Fruit fly (Drosophila melanogaster) whole organism, embryonic: ENCODE results near the gene Pvf2.

Experiments used
- Adf1 ChIP-seq: fragments of 200-800 bp; sonication (Bioruptor generic); IDR thresholded peaks from 2 replicates; pipeline ENCODE4 v1.3.6; 2022; ENCODE audit warnings: missing biosample characterization, missing genetic modification characterization
- CG10147 ChIP-seq: fragments of 200-800 bp; sonication (Bioruptor generic); optimal IDR thresholded peaks from 2 replicates; lab custom pipeline; 2019; ENCODE audit warnings: missing biosample characterization, mild to moderate bottlenecking, missing genetic modification characterization, moderate library complexity
- CG1024 ChIP-seq: fragments of 200-800 bp; sonication (Bioruptor generic); IDR thresholded peaks from 2 replicates; pipeline ENCODE4 v1.3.6; 2022; ENCODE audit warnings: missing biosample characterization, missing genetic modification characterization
- CG10267 ChIP-seq: fragments of 200-800 bp; sonication (Bioruptor generic); optimal IDR thresholded peaks from 2 replicates; lab custom pipeline; 2018; ENCODE audit warnings: missing biosample characterization, mild to moderate bottlenecking, missing genetic modification characterization, moderate library complexity
- CG11247 ChIP-seq: fragments of 200-800 bp; sonication (Bioruptor generic); IDR thresholded peaks from 2 replicates; pipeline ENCODE4 v1.3.6; 2022; ENCODE audit warnings: missing biosample characterization, missing genetic modification characterization
- CG11560 ChIP-seq: fragments of 200-800 bp; sonication (Bioruptor generic); IDR thresholded peaks from 3 replicates; pipeline ENCODE4 v1.3.6; 2022; ENCODE audit warnings: missing biosample characterization, missing genetic modification characterization
- CG12071 ChIP-seq: fragments of 200-800 bp; sonication (Bioruptor generic); optimal IDR thresholded peaks from 3 replicates; lab custom pipeline; 2018; ENCODE audit warnings: missing biosample characterization, mild to moderate bottlenecking, missing genetic modification characterization
- CG12104 ChIP-seq: fragments of 200-800 bp; sonication (Bioruptor generic); optimal IDR thresholded peaks from 3 replicates; lab custom pipeline; 2016; ENCODE audit warnings: missing biosample characterization, missing genetic modification characterization
- CG12744 ChIP-seq: fragments of 200-800 bp; sonication (Bioruptor generic); optimal IDR thresholded peaks from 2 replicates; lab custom pipeline; 2016; ENCODE audit warnings: missing biosample characterization, missing genetic modification characterization
- CG12942 ChIP-seq: fragments of 200-800 bp; sonication (Bioruptor generic); optimal IDR thresholded peaks from 3 replicates; lab custom pipeline; 2016; ENCODE audit warnings: missing biosample characterization, missing genetic modification characterization
- CG13123 ChIP-seq: fragments of 200-800 bp; sonication (Bioruptor generic); optimal IDR thresholded peaks from 2 replicates; lab custom pipeline; 2016; ENCODE audit warnings: missing biosample characterization, missing genetic modification characterization
- CG13424 ChIP-seq: fragments of 200-800 bp; sonication (Bioruptor generic); optimal IDR thresholded peaks from 2 replicates; lab custom pipeline; 2019; ENCODE audit warnings: missing biosample characterization, mild to moderate bottlenecking, missing genetic modification characterization, moderate library complexity
- CG14014 ChIP-seq: fragments of 200-800 bp; sonication (Bioruptor generic); IDR thresholded peaks from 2 replicates; pipeline ENCODE4 v1.3.6; 2022; ENCODE audit warnings: missing biosample characterization, missing genetic modification characterization
- CG17328 ChIP-seq: fragments of 200-800 bp; sonication (Bioruptor generic); IDR thresholded peaks from 2 replicates; pipeline ENCODE4 v1.3.6; 2022; ENCODE audit warnings: missing biosample characterization, missing genetic modification characterization
- CG17359 ChIP-seq: fragments of 200-800 bp; sonication (Bioruptor generic); optimal IDR thresholded peaks from 3 replicates; lab custom pipeline; 2018; ENCODE audit warnings: missing biosample characterization, mild to moderate bottlenecking, missing genetic modification characterization, moderate library complexity
- CG17912 ChIP-seq: fragments of 200-800 bp; sonication (Bioruptor generic); optimal IDR thresholded peaks from 2 replicates; lab custom pipeline; 2018; ENCODE audit warnings: missing biosample characterization, mild to moderate bottlenecking, missing genetic modification characterization
- CG33213 ChIP-seq: fragments of 200-800 bp; sonication (Bioruptor generic); optimal IDR thresholded peaks from 3 replicates; lab custom pipeline; 2016; ENCODE audit warnings: missing biosample characterization, missing genetic modification characterization
- CG6254 ChIP-seq: fragments of 200-800 bp; sonication (Bioruptor generic); optimal IDR thresholded peaks from 3 replicates; lab custom pipeline; 2017; ENCODE audit warnings: mild to moderate bottlenecking, missing biosample characterization, missing genetic modification reagents, missing genetic modification characterization
- CG7928 ChIP-seq: fragments of 200-800 bp; sonication (Bioruptor generic); optimal IDR thresholded peaks from 2 replicates; lab custom pipeline; 2017; ENCODE audit warnings: missing biosample characterization, mild to moderate bottlenecking, missing genetic modification characterization
- CoRest ChIP-seq: fragments of 200-800 bp; sonication (Bioruptor generic); optimal IDR thresholded peaks from 3 replicates; lab custom pipeline; 2018; ENCODE audit warnings: missing biosample characterization, mild to moderate bottlenecking, missing genetic modification characterization, moderate library complexity
- E2f2 ChIP-seq: fragments of 200-800 bp; sonication (Bioruptor generic); IDR thresholded peaks from 2 replicates; pipeline ENCODE4 v1.3.6; 2022; ENCODE audit warnings: missing biosample characterization, missing genetic modification characterization
- Ets65A ChIP-seq: fragments of 200-800 bp; sonication (Bioruptor generic); peaks from one replicate; lab custom pipeline; 2016; ENCODE audit warnings: missing biosample characterization, missing genetic modification characterization
- YL-1 ChIP-seq: fragments of 200-800 bp; sonication (Bioruptor generic); optimal IDR thresholded peaks from 3 replicates; lab custom pipeline; 2017; ENCODE audit warnings: missing biosample characterization, mild to moderate bottlenecking, missing genetic modification characterization
- ac ChIP-seq: fragments of 200-800 bp; sonication (Bioruptor generic); optimal IDR thresholded peaks from 3 replicates; lab custom pipeline; 2017; ENCODE audit warnings: missing biosample characterization, mild to moderate bottlenecking, missing genetic modification characterization
- ash1 ChIP-seq: fragments of 200-800 bp; sonication (Bioruptor generic); optimal IDR thresholded peaks from 2 replicates; lab custom pipeline; 2018; ENCODE audit warnings: missing biosample characterization, mild to moderate bottlenecking, missing genetic modification characterization
- bab2 ChIP-seq: fragments of 200-800 bp; sonication (Bioruptor generic); optimal IDR thresholded peaks from 2 replicates; lab custom pipeline; 2016; ENCODE audit warnings: missing biosample characterization, missing genetic modification characterization
- cg ChIP-seq: fragments of 200-800 bp; sonication (Bioruptor generic); optimal IDR thresholded peaks from 3 replicates; lab custom pipeline; 2019; ENCODE audit warnings: missing biosample characterization, mild to moderate bottlenecking, missing genetic modification characterization, moderate library complexity
- chif ChIP-seq, 2 experiments: fragments of 200-800 bp; sonication (Bioruptor generic); optimal IDR thresholded peaks; 3 replicates each; lab custom pipeline; 2016; ENCODE audit warnings: missing biosample characterization in 2 of 2, missing genetic modification characterization in 2 of 2
- ci ChIP-seq: fragments of 200-800 bp; sonication (Bioruptor generic); IDR thresholded peaks from 3 replicates; pipeline ENCODE4 v1.3.6; 2022; ENCODE audit warnings: missing biosample characterization, missing genetic modification characterization
- dimm ChIP-seq: fragments of 200-800 bp; sonication (Bioruptor generic); IDR thresholded peaks from 2 replicates; pipeline ENCODE4 v1.3.6; 2022; ENCODE audit warnings: missing biosample characterization, missing genetic modification characterization
- dpn ChIP-seq, 2 experiments: fragments of 200-800 bp; sonication (Bioruptor generic); optimal IDR thresholded peaks; 3 replicates each; lab custom pipeline; 2016; ENCODE audit warnings: missing biosample characterization in 2 of 2, missing genetic modification characterization in 2 of 2
- fd3F ChIP-seq: fragments of 200-800 bp; sonication (Bioruptor generic); optimal IDR thresholded peaks from 2 replicates; lab custom pipeline; 2018; ENCODE audit warnings: missing biosample characterization, mild to moderate bottlenecking, missing genetic modification characterization, moderate library complexity
- ftz-f1 ChIP-seq: fragments of 200-800 bp; sonication (Bioruptor generic); optimal IDR thresholded peaks from 2 replicates; lab custom pipeline; 2016; ENCODE audit warnings: missing biosample characterization, missing genetic modification characterization
- grau ChIP-seq: fragments of 200-800 bp; optimal IDR thresholded peaks from 3 replicates; lab custom pipeline; 2019; ENCODE audit warnings: missing biosample characterization, mild to moderate bottlenecking, missing genetic modification characterization, moderate library complexity
- grn ChIP-seq: fragments of 200-800 bp; sonication (Bioruptor generic); optimal IDR thresholded peaks from 3 replicates; lab custom pipeline; 2017; ENCODE audit warnings: missing biosample characterization, missing genetic modification characterization
- gt ChIP-seq: fragments of 200-800 bp; sonication (Bioruptor generic); IDR thresholded peaks from 2 replicates; pipeline ENCODE4 v1.3.6; 2022; ENCODE audit warnings: missing biosample characterization, missing genetic modification characterization
- ham ChIP-seq: fragments of 200-800 bp; sonication (Bioruptor generic); IDR thresholded peaks from 2 replicates; pipeline ENCODE4 v1.3.6; 2022; ENCODE audit warnings: missing biosample characterization, missing genetic modification characterization
- her ChIP-seq: fragments of 200-800 bp; sonication (Bioruptor generic); optimal IDR thresholded peaks from 2 replicates; lab custom pipeline; 2016; ENCODE audit warnings: missing biosample characterization, missing genetic modification characterization
- insv ChIP-seq, 2 experiments: fragments of 200-800 bp; sonication (Bioruptor generic); optimal IDR thresholded peaks; 3 replicates each; lab custom pipeline; 2016 to 2018; ENCODE audit warnings: missing biosample characterization in 2 of 2, missing genetic modification characterization in 2 of 2
- nmo ChIP-seq: fragments of 200-800 bp; sonication (Bioruptor generic); optimal IDR thresholded peaks from 2 replicates; lab custom pipeline; 2018; ENCODE audit warnings: missing biosample characterization, mild to moderate bottlenecking, missing genetic modification characterization, moderate library complexity
- pho ChIP-seq: fragments of 200-800 bp; sonication (Bioruptor generic); optimal IDR thresholded peaks from 2 replicates; lab custom pipeline; 2016; ENCODE audit warnings: missing biosample characterization, missing genetic modification characterization
- ranshi ChIP-seq: fragments of 200-800 bp; sonication (Bioruptor generic); IDR thresholded peaks from 2 replicates; pipeline ENCODE4 v1.3.6; 2022; ENCODE audit warnings: missing biosample characterization, missing genetic modification characterization
- schlank ChIP-seq: fragments of 200-800 bp; sonication (Bioruptor generic); optimal IDR thresholded peaks from 2 replicates; lab custom pipeline; 2018; ENCODE audit warnings: missing biosample characterization, mild to moderate bottlenecking, missing genetic modification characterization
- sima ChIP-seq: fragments of 200-800 bp; sonication (Bioruptor generic); optimal IDR thresholded peaks from 2 replicates; lab custom pipeline; 2016; ENCODE audit warnings: missing biosample characterization, missing genetic modification characterization
- sisA ChIP-seq: fragments of 200-800 bp; sonication (Bioruptor generic); IDR thresholded peaks from 2 replicates; pipeline ENCODE4 v1.3.6; 2022; ENCODE audit warnings: missing biosample characterization, missing genetic modification characterization
- slp2 ChIP-seq: fragments of 200-800 bp; sonication (Bioruptor generic); optimal IDR thresholded peaks from 2 replicates; lab custom pipeline; 2016; ENCODE audit warnings: missing biosample characterization, missing genetic modification characterization
- stwl ChIP-seq: fragments of 200-800 bp; sonication (Bioruptor generic); optimal IDR thresholded peaks from 3 replicates; lab custom pipeline; 2018; ENCODE audit warnings: missing biosample characterization, mild to moderate bottlenecking, missing genetic modification characterization, moderate library complexity
- tna ChIP-seq: fragments of 200-800 bp; sonication (Bioruptor generic); IDR thresholded peaks from 2 replicates; pipeline ENCODE4 v1.3.6; 2022; ENCODE audit warnings: missing biosample characterization, missing genetic modification characterization; ENCODE audit not compliant: partially characterized antibody
- wdn ChIP-seq: fragments of 200-800 bp; sonication (Bioruptor generic); IDR thresholded peaks from 2 replicates; pipeline ENCODE4 v1.3.6; 2022; ENCODE audit warnings: missing biosample characterization, missing genetic modification characterization
- wor ChIP-seq: fragments of 200-800 bp; sonication (Bioruptor generic); IDR thresholded peaks from 2 replicates; pipeline ENCODE4 v1.3.6; 2022; ENCODE audit warnings: missing biosample characterization, missing genetic modification characterization
- zen2 ChIP-seq: fragments of 200-800 bp; sonication (Bioruptor generic); IDR thresholded peaks from 3 replicates; pipeline ENCODE4 v1.3.6; 2022; ENCODE audit warnings: missing biosample characterization, missing genetic modification characterization; ENCODE audit not compliant: partially characterized antibody
- zf30C ChIP-seq: fragments of 200-800 bp; sonication (Bioruptor generic); optimal IDR thresholded peaks from 3 replicates; lab custom pipeline; 2018; ENCODE audit warnings: missing biosample characterization, mild to moderate bottlenecking, missing genetic modification characterization

The Pvf2 gene

DNA sequence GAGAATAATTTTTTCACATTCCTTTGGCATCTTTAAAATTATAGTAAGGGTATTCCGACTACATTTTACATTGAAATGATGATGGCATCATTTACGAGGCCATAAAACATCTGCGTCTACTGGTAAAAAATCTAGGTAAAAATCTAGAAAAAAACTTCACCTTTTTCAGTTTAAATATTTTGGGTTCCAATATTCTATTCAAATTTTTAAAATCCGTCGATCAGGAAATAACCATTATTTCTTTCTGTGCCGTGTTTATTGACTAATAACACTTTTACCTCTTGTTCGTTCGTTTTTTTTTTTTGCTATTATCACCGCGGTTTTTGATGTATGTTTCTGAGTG lies 45.1 kb downstream of the Pvf2 start (continued):
- TF ChIP-seq nmo (peak; percentile 37), CG11560 (tag; lab: Robert Waterston, UW) (no peak), CG12071 (GFP tag; lab: Kevin White, UChicago) (no peak), CG1024 (no peak; the same call in none of the 2 replicates), slp2 (GFP tag; lab: Kevin White, UChicago) (peak; percentile 55), CG17328 (GFP tag; lab: Robert Waterston, UW) (peak; percentile 48; the same call in 1 of the 2 replicates), Ets65A (GFP tag; lab: Kevin White, UChicago) (peak; percentile 73), ranshi (GFP tag; lab: Robert Waterston, UW) (peak; percentile 28; the same call in 1 of the 2 replicates), bab2 (GFP tag; lab: Kevin White, UChicago) (peak; percentile 31), sima (GFP tag; lab: Kevin White, UChicago) (no peak), CoRest (peak; percentile 49), YL-1 (GFP tag; lab: Kevin White, UChicago) (no peak), Adf1 (GFP tag; lab: Robert Waterston, UW) (no peak), ci (GFP tag; lab: Robert Waterston, UW) (peak; percentile 66; the same call in 2 of the 3 replicates), CG10267 (tag; lab: Kevin White, UChicago) (peak; percentile 31), sisA (GFP tag; lab: Robert Waterston, UW) (peak; percentile 68), schlank (tag; lab: Kevin White, UChicago) (no peak), CG17912 (no peak), pho (GFP tag; lab: Kevin White, UChicago) (peak; percentile 55), stwl (tag; lab: Kevin White, UChicago) (no peak), her (peak; percentile 27), CG13424 (tag; lab: Kevin White, UChicago) (peak; percentile 61), tna (no peak), CG12744 (GFP tag; lab: Kevin White, UChicago) (peak; percentile 21), zen2 (GFP tag; lab: Robert Waterston, UW) (no peak), dpn (GFP tag; optimal IDR thresholded peaks at IDR 0.05; lab: Kevin White, UChicago) (peak; percentile 49 to 76), fd3F (GFP tag; lab: Kevin White, UChicago) (peak; percentile 7), CG13123 (GFP tag; lab: Kevin White, UChicago) (no peak), ash1 (no peak), insv (GFP tag; optimal IDR thresholded peaks at IDR 0.05; lab: Kevin White, UChicago) (no peak), CG11247 (GFP tag; lab: Robert Waterston, UW) (peak; percentile 62), CG12104 (peak; percentile 58), wdn (peak; percentile 36; the same call in 1 of the 2 replicates), ftz-f1 (GFP tag; lab: Kevin White, UChicago) (no peak), cg (GFP tag; lab: Kevin White, UChicago) (no peak), gt (GFP tag; lab: Robert Waterston, UW) (no peak), grau (tag; lab: Kevin White, UChicago) (peak; percentile 38), dimm (GFP tag; lab: Robert Waterston, UW) (no peak), wor (GFP tag; lab: Robert Waterston, UW) (peak; percentile 27; the same call in 1 of the 2 replicates), chif (GFP tag; optimal IDR thresholded peaks at IDR 0.05; lab: Kevin White, UChicago) (peak; percentile 56 to 64), CG12942 (peak; percentile 53), CG17359 (tag; lab: Kevin White, UChicago) (peak; percentile 58), grn (GFP tag; lab: Kevin White, UChicago) (no peak), E2f2 (GFP tag; lab: Robert Waterston, UW) (0 out of 2 replicates have a peak, but pooled peaks have one; percentile 30), CG33213 (no peak), CG14014 (GFP tag; lab: Robert Waterston, UW) (peak; percentile 53; the same call in 1 of the 2 replicates), CG6254 (GFP tag; lab: Kevin White, UChicago) (no peak), CG10147 (GFP tag; lab: Kevin White, UChicago) (no peak), CG7928 (GFP tag; lab: Kevin White, UChicago) (no peak), ac (no peak), zf30C (GFP tag; lab: Kevin White, UChicago) (peak; percentile 67), ham (GFP tag; lab: Robert Waterston, UW) (no peak)
